Fruit fly (Drosophila melanogaster): Measurements from ENCODE around the gene CG33511.

Gene CG33511

dm6 chr2L:21051873-21052736 is 30.2 kb downstream of the CG33511 start, which contains the start of gene CG42238:
Gene CG42238 (minus strand): TSS chr2L:21052164.
- no peak for TF ChIP-seq CG8478 (optimal IDR thresholded peaks at IDR 0.05)
- no peak for TF ChIP-seq CTCF (optimal IDR thresholded peaks at IDR 0.05)

dm6 chr2L:21040719-21041118 is 41.6 kb downstream of the CG33511 start:
- TF ChIP-seq CTCF (optimal IDR thresholded peaks at IDR 0.05), result no peak
- TF ChIP-seq CG8478 (optimal IDR thresholded peaks at IDR 0.05), result no peak

- TF ChIP-seq CG8478 (optimal IDR thresholded peaks at IDR 0.05) (no peak), CTCF (optimal IDR thresholded peaks at IDR 0.05) (no peak)
Measured at dm6 chr2L:21039569-21040159, 42.6 kb downstream of the CG33511 start.

- TF ChIP-seq CTCF (optimal IDR thresholded peaks at IDR 0.05), result no peak
- no peak for TF ChIP-seq CG8478 (optimal IDR thresholded peaks at IDR 0.05)
Measured at dm6 chr2L:21038723-21039122, 43.6 kb downstream of the CG33511 start.

- TF ChIP-seq CTCF (optimal IDR thresholded peaks at IDR 0.05) (no peak), CG8478 (optimal IDR thresholded peaks at IDR 0.05) (no peak)
Measured at dm6 chr2L:21037723-21038122, 44.6 kb downstream of the CG33511 start.

- TF ChIP-seq CTCF (optimal IDR thresholded peaks at IDR 0.05) (no peak), CG8478 (optimal IDR thresholded peaks at IDR 0.05) (no peak)
Measured at dm6 chr2L:21035704-21036369, 46.5 kb downstream of the CG33511 start.

- TF ChIP-seq CG8478 (optimal IDR thresholded peaks at IDR 0.05) (no peak), CTCF (optimal IDR thresholded peaks at IDR 0.05) (no peak)
Measured at dm6 chr2L:21034388-21034787, 47.9 kb downstream of the CG33511 start.

dm6 chr2L:21033315-21033714 is 49.0 kb downstream of the CG33511 start:
- TF ChIP-seq CG8478 (optimal IDR thresholded peaks at IDR 0.05), result no peak
- no peak for TF ChIP-seq CTCF (optimal IDR thresholded peaks at IDR 0.05)
